Worm (Caenorhabditis elegans) whole organism, L4 larva: Measurements from ENCODE around the gene C07D8.5.

Experiments
- ama-1 ChIP-seq: fragments of 150-350 bp; optimal IDR thresholded peaks from 2 replicates; lab custom pipeline; 2014; ENCODE audit warnings: inconsistent platforms, mixed read lengths
- daf-12 ChIP-seq: fragments of 150-350 bp; optimal IDR thresholded peaks from 2 replicates; lab custom pipeline; 2014; ENCODE audit warnings: missing biosample characterization, missing genetic modification reagents, missing genetic modification characterization
- lin-15B ChIP-seq: fragments of 150-350 bp; sonication (generic microtip); optimal IDR thresholded peaks from 3 replicates; lab custom pipeline; 2014; ENCODE audit warnings: missing biosample characterization, missing genetic modification characterization
- nhr-102 ChIP-seq: sonication (generic microtip); optimal IDR thresholded peaks from 2 replicates; lab custom pipeline; 2016; ENCODE audit warnings: mild to moderate bottlenecking, missing genetic modification characterization, moderate library complexity, missing compliant biosample characterization
- nhr-11 ChIP-seq: fragments of 150-350 bp; optimal IDR thresholded peaks from 2 replicates; lab custom pipeline; 2014; ENCODE audit warnings: missing biosample characterization, missing genetic modification characterization
- nhr-237 ChIP-seq: sonication (generic microtip); optimal IDR thresholded peaks from 2 replicates; lab custom pipeline; 2017; ENCODE audit warnings: missing biosample characterization, missing genetic modification characterization
- nhr-77 ChIP-seq: fragments of 150-350 bp; optimal IDR thresholded peaks from 2 replicates; lab custom pipeline; 2014; ENCODE audit warnings: missing biosample characterization, missing genetic modification characterization
- pha-4 ChIP-seq, 2 experiments: fragments of 150-350 bp in 1 of 2; fragments of 200-800 bp in 1 of 2; sonication (Bioruptor generic) in 1 of 2; IDR thresholded peaks in 1 of 2; optimal IDR thresholded peaks in 1 of 2; 2 replicates each; pipeline versions ENCODE4 v1.3.6 to Lab custom; 2014 to 2022; ENCODE audit warnings: missing genetic modification characterization in 2 of 2, missing genetic modification reagents in 2 of 2, missing biosample characterization in 1 of 2, missing compliant biosample characterization in 1 of 2
- pqm-1 ChIP-seq: sonication (generic microtip); optimal IDR thresholded peaks from 2 replicates; lab custom pipeline; 2017; ENCODE audit warnings: missing biosample characterization, missing genetic modification characterization
- zip-2 ChIP-seq: fragments of 150-350 bp; optimal IDR thresholded peaks from 2 replicates; lab custom pipeline; 2014; ENCODE audit warnings: missing biosample characterization, missing genetic modification characterization

- TF ChIP-seq daf-12 (tag; lab: Kevin White, UChicago) (no peak), ama-1 (no peak), nhr-237 (tag; lab: Kevin White, UChicago) (no peak), zip-2 (tag; lab: Kevin White, UChicago) (no peak), nhr-11 (tag; lab: Kevin White, UChicago) (no peak), nhr-77 (tag; lab: Kevin White, UChicago) (no peak), lin-15B (no peak), pqm-1 (tag; lab: Kevin White, UChicago) (no peak), nhr-102 (no peak), pha-4 (GFP tag; IDR thresholded peaks at IDR 0.05; lab: Robert Waterston, UW) (no peak), pha-4 (tag; optimal IDR thresholded peaks at IDR 0.05; lab: Kevin White, UChicago) (no peak)
Observed at ce11 chrX:7311870-7312269, 32.0 kb upstream of the C07D8.5 start.
